Worm (Caenorhabditis elegans) whole organism, L4 larva: ENCODE results near the gene srx-19.

Source experiments
- D1046.2 ChIP-seq: fragments of 200-800 bp; sonication (Bioruptor generic); IDR thresholded peaks from 2 replicates; pipeline ENCODE4 v1.3.6; 2022; ENCODE audit warnings: missing genetic modification characterization, missing compliant biosample characterization
- F10B5.3 ChIP-seq: sonication (generic microtip); optimal IDR thresholded peaks from 2 replicates; lab custom pipeline; 2016; ENCODE audit warnings: mild to moderate bottlenecking, missing genetic modification characterization, missing compliant biosample characterization
- F37D6.2 ChIP-seq: sonication (generic microtip); optimal IDR thresholded peaks from 2 replicates; lab custom pipeline; 2016; ENCODE audit warnings: mild to moderate bottlenecking, missing genetic modification characterization, missing compliant biosample characterization
- F44E2.7 ChIP-seq: fragments of 200-800 bp; sonication (Bioruptor generic); IDR thresholded peaks from 2 replicates; pipeline ENCODE4 v2.1.2; 2022; ENCODE audit warnings: missing genetic modification characterization, missing compliant biosample characterization
- F49E8.2 ChIP-seq: sonication (generic microtip); optimal IDR thresholded peaks from 2 replicates; lab custom pipeline; 2016; ENCODE audit warnings: missing compliant biosample characterization, mild to moderate bottlenecking, missing genetic modification characterization, borderline replicate concordance
- T20F7.1 ChIP-seq: fragments of 200-800 bp; sonication (Bioruptor generic); optimal IDR thresholded peaks from 2 replicates; lab custom pipeline; 2018; ENCODE audit warnings: mild to moderate bottlenecking, missing genetic modification characterization, missing compliant biosample characterization
- Y105C5A.15 ChIP-seq: fragments of 200-800 bp; sonication (Bioruptor generic); IDR thresholded peaks from 2 replicates; pipeline ENCODE4 v1.3.6; 2022; ENCODE audit warnings: missing genetic modification characterization, missing compliant biosample characterization
- Y48G9A.11 ChIP-seq: fragments of 200-800 bp; sonication (Bioruptor generic); IDR thresholded peaks from 2 replicates; pipeline ENCODE4 v1.3.6; 2022; ENCODE audit warnings: missing genetic modification reagents, missing genetic modification characterization, missing compliant biosample characterization
- Y75B8A.6 ChIP-seq: fragments of 200-800 bp; sonication (Bioruptor generic); IDR thresholded peaks from 2 replicates; pipeline ENCODE4 v1.3.6; 2022; ENCODE audit warnings: missing genetic modification reagents, missing genetic modification characterization, missing compliant biosample characterization
- aly-2 ChIP-seq: sonication (generic microtip); optimal IDR thresholded peaks from 2 replicates; lab custom pipeline; 2018; ENCODE audit warnings: missing biosample characterization, missing genetic modification characterization
- attf-4 ChIP-seq: sonication (generic microtip); optimal IDR thresholded peaks from 3 replicates; lab custom pipeline; 2017; ENCODE audit warnings: missing biosample characterization, missing genetic modification characterization
- ceh-20 ChIP-seq: fragments of 200-800 bp; sonication (Bioruptor generic); IDR thresholded peaks from 2 replicates; pipeline ENCODE4 v1.3.6; 2022; ENCODE audit warnings: missing genetic modification reagents, missing genetic modification characterization, missing compliant biosample characterization
- ceh-82 ChIP-seq: sonication (generic microtip); optimal IDR thresholded peaks from 2 replicates; lab custom pipeline; 2017; ENCODE audit warnings: missing biosample characterization, missing genetic modification characterization
- ces-1 ChIP-seq: fragments of 150-350 bp; sonication (generic microtip); optimal IDR thresholded peaks from 4 replicates; lab custom pipeline; 2014; ENCODE audit warnings: missing biosample characterization, missing genetic modification reagents, missing genetic modification characterization
- cey-2 ChIP-seq: sonication (generic microtip); optimal IDR thresholded peaks from 3 replicates; lab custom pipeline; 2017; ENCODE audit warnings: missing genetic modification characterization, mild to moderate bottlenecking, missing compliant biosample characterization, antibody characterized with exemption, borderline replicate concordance; ENCODE audit not compliant: insufficient read depth
- daf-12 ChIP-seq: fragments of 150-350 bp; optimal IDR thresholded peaks from 2 replicates; lab custom pipeline; 2014; ENCODE audit warnings: missing biosample characterization, missing genetic modification reagents, missing genetic modification characterization
- daf-16 ChIP-seq, 3 experiments: sonication (generic microtip); optimal IDR thresholded peaks; 2 replicates each; lab custom pipeline; 2016 to 2017; ENCODE audit warnings: missing genetic modification characterization in 3 of 3, missing genetic modification reagents in 3 of 3, mild to moderate bottlenecking in 2 of 3, missing compliant biosample characterization in 2 of 3, missing biosample characterization in 1 of 3, moderate library complexity in 1 of 3
- dmd-6 ChIP-seq: fragments of 200-800 bp; sonication (Bioruptor generic); IDR thresholded peaks from 2 replicates; pipeline ENCODE4 v1.3.6; 2022; ENCODE audit warnings: missing genetic modification reagents, missing genetic modification characterization, missing compliant biosample characterization
- dmd-9 ChIP-seq: fragments of 200-800 bp; sonication (Bioruptor generic); IDR thresholded peaks from 2 replicates; pipeline ENCODE4 v1.3.6; 2022; ENCODE audit warnings: missing genetic modification reagents, missing genetic modification characterization, missing compliant biosample characterization
- duxl-1 ChIP-seq: sonication (generic microtip); optimal IDR thresholded peaks from 2 replicates; lab custom pipeline; 2016; ENCODE audit warnings: mild to moderate bottlenecking, missing genetic modification characterization, moderate library complexity, missing compliant biosample characterization; ENCODE audit not compliant: poor library complexity
- egl-43 ChIP-seq: fragments of 200-800 bp; sonication (Bioruptor generic); IDR thresholded peaks from 2 replicates; pipeline ENCODE4 v1.3.6; 2022; ENCODE audit warnings: missing genetic modification reagents, missing genetic modification characterization, missing compliant biosample characterization
- gei-8 ChIP-seq: fragments of 200-800 bp; sonication (Bioruptor generic); optimal IDR thresholded peaks from 2 replicates; lab custom pipeline; 2018; ENCODE audit warnings: mild to moderate bottlenecking, missing genetic modification characterization, missing compliant biosample characterization
- hif-1 ChIP-seq, 2 experiments: sonication (generic microtip); optimal IDR thresholded peaks; 2 replicates each; lab custom pipeline; 2016 to 2017; ENCODE audit warnings: missing compliant biosample characterization in 2 of 2, missing genetic modification characterization in 2 of 2, missing genetic modification reagents in 2 of 2, missing genotype in 2 of 2, mild to moderate bottlenecking in 1 of 2
- lin-1 ChIP-seq: fragments of 200-800 bp; sonication (Bioruptor generic); IDR thresholded peaks from 2 replicates; pipeline ENCODE4 v1.3.6; 2022; ENCODE audit warnings: missing genetic modification reagents, missing genetic modification characterization, missing compliant biosample characterization
- lin-13 ChIP-seq: fragments of 150-350 bp; optimal IDR thresholded peaks from 2 replicates; lab custom pipeline; 2014; ENCODE audit warnings: missing biosample characterization, missing genetic modification reagents, missing genetic modification characterization
- lin-15B ChIP-seq: fragments of 150-350 bp; sonication (generic microtip); optimal IDR thresholded peaks from 3 replicates; lab custom pipeline; 2014; ENCODE audit warnings: missing biosample characterization, missing genetic modification characterization
- lin-38 ChIP-seq: fragments of 200-800 bp; sonication (Bioruptor generic); IDR thresholded peaks from 2 replicates; pipeline ENCODE4 v1.3.6; 2022; ENCODE audit warnings: missing genetic modification reagents, missing genetic modification characterization, missing compliant biosample characterization
- lsy-2 ChIP-seq, 2 experiments: fragments of 150-350 bp in 1 of 2; sonication (generic microtip) in 1 of 2; optimal IDR thresholded peaks; 2 replicates each; lab custom pipeline; 2014 to 2017; ENCODE audit warnings: missing biosample characterization in 2 of 2, missing genetic modification characterization in 2 of 2
- madf-9 ChIP-seq: fragments of 200-800 bp; sonication (Bioruptor generic); conservative IDR thresholded peaks from 2 replicates; pipeline ENCODE4 v1.3.6; 2022; ENCODE audit warnings: missing genetic modification reagents, missing genetic modification characterization, missing compliant biosample characterization
- mdt-29 ChIP-seq: fragments of 200-800 bp; sonication (Bioruptor generic); IDR thresholded peaks from 2 replicates; pipeline ENCODE4 v1.3.6; 2022; ENCODE audit warnings: missing genetic modification reagents, missing genetic modification characterization, missing compliant biosample characterization
- mep-1 ChIP-seq: fragments of 150-350 bp; sonication (generic microtip); optimal IDR thresholded peaks from 3 replicates; lab custom pipeline; 2014; ENCODE audit warnings: missing biosample characterization, missing genetic modification characterization
- mes-2 ChIP-seq: sonication (generic microtip); optimal IDR thresholded peaks from 2 replicates; lab custom pipeline; 2016; ENCODE audit warnings: missing genotype, mild to moderate bottlenecking, missing genetic modification characterization, missing compliant biosample characterization; ENCODE audit not compliant: poor library complexity, severe bottlenecking
- nhr-102 ChIP-seq: sonication (generic microtip); optimal IDR thresholded peaks from 2 replicates; lab custom pipeline; 2016; ENCODE audit warnings: mild to moderate bottlenecking, missing genetic modification characterization, moderate library complexity, missing compliant biosample characterization
- nhr-111 ChIP-seq: fragments of 200-800 bp; sonication (Bioruptor generic); optimal IDR thresholded peaks from 2 replicates; lab custom pipeline; 2018; ENCODE audit warnings: mild to moderate bottlenecking, missing genetic modification characterization, missing compliant biosample characterization
- nhr-237 ChIP-seq: sonication (generic microtip); optimal IDR thresholded peaks from 2 replicates; lab custom pipeline; 2017; ENCODE audit warnings: missing biosample characterization, missing genetic modification characterization
- nhr-48 ChIP-seq: sonication (generic microtip); optimal IDR thresholded peaks from 2 replicates; lab custom pipeline; 2016; ENCODE audit warnings: mild to moderate bottlenecking, missing genetic modification characterization, missing compliant biosample characterization
- nhr-6 ChIP-seq: fragments of 150-350 bp; optimal IDR thresholded peaks from 2 replicates; lab custom pipeline; 2014; ENCODE audit warnings: missing biosample characterization, missing genetic modification characterization
- pha-4 ChIP-seq, 2 experiments: fragments of 150-350 bp in 1 of 2; fragments of 200-800 bp in 1 of 2; sonication (Bioruptor generic) in 1 of 2; IDR thresholded peaks in 1 of 2; optimal IDR thresholded peaks in 1 of 2; 2 replicates each; pipeline versions ENCODE4 v1.3.6 to Lab custom; 2014 to 2022; ENCODE audit warnings: missing genetic modification characterization in 2 of 2, missing genetic modification reagents in 2 of 2, missing biosample characterization in 1 of 2, missing compliant biosample characterization in 1 of 2
- pqm-1 ChIP-seq: sonication (generic microtip); optimal IDR thresholded peaks from 2 replicates; lab custom pipeline; 2017; ENCODE audit warnings: missing biosample characterization, missing genetic modification characterization
- rbr-2 ChIP-seq: sonication (generic microtip); optimal IDR thresholded peaks from 2 replicates; lab custom pipeline; 2016; ENCODE audit warnings: missing genotype, missing genetic modification characterization, missing compliant biosample characterization
- saeg-2 ChIP-seq: fragments of 200-800 bp; sonication (Bioruptor generic); IDR thresholded peaks from 2 replicates; pipeline ENCODE4 v1.3.6; 2022; ENCODE audit warnings: missing genetic modification reagents, missing genetic modification characterization, missing compliant biosample characterization
- tra-1 ChIP-seq: fragments of 200-800 bp; sonication (Bioruptor generic); IDR thresholded peaks from 2 replicates; pipeline ENCODE4 v1.3.6; 2022; ENCODE audit warnings: missing genetic modification reagents, missing genetic modification characterization, missing compliant biosample characterization
- unc-62 ChIP-seq, 3 experiments: fragments of 150-350 bp in 1 of 3; sonication (generic microtip); optimal IDR thresholded peaks in 2 of 3; peaks in 1 of 3; 1 replicate in 1 of 3; 2 replicates in 2 of 3; lab custom pipeline; 2014 to 2017; ENCODE audit warnings: missing biosample characterization in 3 of 3, missing genetic modification characterization in 3 of 3, missing genetic modification reagents in 3 of 3, missing genotype in 1 of 3
- vab-7 ChIP-seq: fragments of 200-800 bp; sonication (Bioruptor generic); IDR thresholded peaks from 2 replicates; pipeline ENCODE4 v1.3.6; 2022; ENCODE audit warnings: missing genetic modification reagents, missing genetic modification characterization, missing compliant biosample characterization
- zfp-2 ChIP-seq: sonication (generic microtip); optimal IDR thresholded peaks from 2 replicates; lab custom pipeline; 2016; ENCODE audit warnings: mild to moderate bottlenecking, missing genetic modification characterization, missing compliant biosample characterization
- zip-2 ChIP-seq: fragments of 150-350 bp; optimal IDR thresholded peaks from 2 replicates; lab custom pipeline; 2014; ENCODE audit warnings: missing biosample characterization, missing genetic modification characterization
- ztf-11 ChIP-seq: fragments of 150-350 bp; optimal IDR thresholded peaks from 2 replicates; lab custom pipeline; 2014; ENCODE audit warnings: missing biosample characterization, missing genetic modification characterization
- ztf-7 ChIP-seq: fragments of 150-350 bp; optimal IDR thresholded peaks from 2 replicates; lab custom pipeline; 2014; ENCODE audit warnings: missing biosample characterization, missing genetic modification characterization

Gene srx-19

ce11 chrIV:6878912-6879554 lies 6.0 kb downstream of the srx-19 start (continued):
- no peak for TF ChIP-seq egl-43 (GFP tag; lab: Robert Waterston, UW)
- TF ChIP-seq nhr-111 = no peak
- TF ChIP-seq mes-2 (tag; lab: Kevin White, UChicago) = no peak
- no peak for TF ChIP-seq zip-2 (tag; lab: Kevin White, UChicago)
- no peak for TF ChIP-seq attf-4 (tag; lab: Kevin White, UChicago)
- no peak for TF ChIP-seq vab-7
- no peak for TF ChIP-seq ztf-11 (tag; lab: Kevin White, UChicago)
- TF ChIP-seq madf-9 (GFP tag; lab: Robert Waterston, UW) = no peak
- TF ChIP-seq Y105C5A.15 (GFP tag; lab: Robert Waterston, UW) = no peak
- no peak for TF ChIP-seq F49E8.2 (tag; lab: Kevin White, UChicago)
- TF ChIP-seq lin-15B (tag; lab: Kevin White, UChicago) = no peak
- no peak for TF ChIP-seq Y75B8A.6 (GFP tag; lab: Robert Waterston, UW)
- peak in 1 of 2 experiments; percentile 66 for TF ChIP-seq daf-16 (GFP tag; optimal IDR thresholded peaks at IDR 0.05; lab: Kevin White, UChicago)
- TF ChIP-seq daf-16 (tag; optimal IDR thresholded peaks at IDR 0.05; lab: Kevin White, UChicago) = no peak
- TF ChIP-seq ces-1 (GFP tag; lab: Kevin White, UChicago) = no peak
- TF ChIP-seq aly-2 (tag; lab: Kevin White, UChicago) = no peak
- peak; percentile 80 for TF ChIP-seq dmd-6 (GFP tag; lab: Robert Waterston, UW)
- TF ChIP-seq nhr-237 = no peak
- no peak for TF ChIP-seq duxl-1
- TF ChIP-seq lin-38 = no peak
- peak; percentile 85 for TF ChIP-seq nhr-48 (tag; lab: Kevin White, UChicago)
- TF ChIP-seq lin-1 = no peak
- peak; percentile 24 for TF ChIP-seq F37D6.2
- TF ChIP-seq mep-1 (tag; lab: Kevin White, UChicago) = no peak
- TF ChIP-seq F10B5.3 (tag; lab: Kevin White, UChicago) = no peak
- peak in 1 of 2 experiments; percentile 96 for TF ChIP-seq unc-62 (GFP tag; optimal IDR thresholded peaks at IDR 0.05 in 1 of 2; lab: Kevin White, UChicago)
- TF ChIP-seq unc-62 (tag; optimal IDR thresholded peaks at IDR 0.05; lab: Kevin White, UChicago) = no peak
- TF ChIP-seq pqm-1 (tag; lab: Kevin White, UChicago) = no peak
- no peak for TF ChIP-seq Y48G9A.11 (GFP tag; lab: Robert Waterston, UW)
- TF ChIP-seq F44E2.7 (GFP tag; lab: Robert Waterston, UW) = no peak
- no peak for TF ChIP-seq ceh-82 (tag; lab: Kevin White, UChicago)
- peak in 1 of 2 experiments; percentile 75 for TF ChIP-seq lsy-2 (tag; optimal IDR thresholded peaks at IDR 0.05; lab: Kevin White, UChicago)
- no peak for TF ChIP-seq cey-2 (tag; lab: Kevin White, UChicago)
- no peak for TF ChIP-seq saeg-2
- TF ChIP-seq nhr-6 = no peak
- 0 out of 2 replicates have a peak, but pooled peaks have one; percentile 44 for TF ChIP-seq pha-4 (GFP tag; IDR thresholded peaks at IDR 0.05; lab: Robert Waterston, UW)
- peak; percentile 11 for TF ChIP-seq pha-4 (tag; optimal IDR thresholded peaks at IDR 0.05; lab: Kevin White, UChicago)
- TF ChIP-seq zfp-2 (tag; lab: Kevin White, UChicago) = no peak
- no peak for TF ChIP-seq nhr-102 (tag; lab: Kevin White, UChicago)
- no peak for TF ChIP-seq hif-1 (tag; optimal IDR thresholded peaks at IDR 0.05; lab: Kevin White, UChicago)
- peak; percentile 60 for TF ChIP-seq gei-8 (GFP tag; lab: Kevin White, UChicago)
- TF ChIP-seq T20F7.1 (GFP tag; lab: Kevin White, UChicago) = no peak
- no peak for TF ChIP-seq dmd-9 (GFP tag; lab: Robert Waterston, UW)
- TF ChIP-seq daf-12 (tag; lab: Kevin White, UChicago) = no peak
- no peak; the same call in 1 of the 2 replicates for TF ChIP-seq tra-1 (GFP tag; lab: Robert Waterston, UW)
- TF ChIP-seq mdt-29 (GFP tag; lab: Robert Waterston, UW) = no peak
- no peak for TF ChIP-seq ztf-7 (tag; lab: Kevin White, UChicago)
- no peak for TF ChIP-seq D1046.2 (GFP tag; lab: Robert Waterston, UW)
- TF ChIP-seq ceh-20 (GFP tag; lab: Robert Waterston, UW) = 0 out of 2 replicates have a peak, but pooled peaks have one; percentile 7
- peak; percentile 31 for TF ChIP-seq rbr-2 (tag; lab: Kevin White, UChicago)
- no peak for TF ChIP-seq lin-13 (GFP tag; lab: Kevin White, UChicago)
